Fruit fly (Drosophila melanogaster) S2 (cell line): ENCODE measurements around the gene CG44013.

Experiments used
- CG8478 ChIP-seq: fragments of >200 bp; optimal IDR thresholded peaks from 2 replicates; lab custom pipeline; 2018
- CTCF ChIP-seq, 2 experiments: fragments of >200 bp; optimal IDR thresholded peaks; 2 replicates each; lab custom pipeline; 2018

- TF ChIP-seq CTCF (optimal IDR thresholded peaks at IDR 0.05; lab: Kevin White, UChicago) (no peak), CG8478 (lab: Kevin White, UChicago) (no peak)
Measured at dm6 chr3R:15508631-15509030, 1.1 kb downstream of the CG44013 start, which contains the start of gene CG44014.
